Fruit fly (Drosophila melanogaster) whole organism, embryonic: ENCODE data around the gene CheA29a.
A peak's percentile ranks its signal among the peaks of the same experiment; 100 is the strongest.

Source experiments
- Ada2b ChIP-seq: fragments of 200-800 bp; sonication (Bioruptor generic); IDR thresholded peaks from 2 replicates; pipeline ENCODE4 v1.3.6; 2022; ENCODE audit warnings: missing biosample characterization, missing genetic modification characterization
- Atf3 ChIP-seq: fragments of 200-800 bp; sonication (Bioruptor generic); optimal IDR thresholded peaks from 3 replicates; lab custom pipeline; 2016; ENCODE audit warnings: missing biosample characterization, missing genetic modification characterization
- CG11695 ChIP-seq: fragments of 200-800 bp; sonication (Bioruptor generic); IDR thresholded peaks from 3 replicates; pipeline ENCODE4 v1.3.6; 2022; ENCODE audit warnings: missing biosample characterization, missing genetic modification characterization
- CG12071 ChIP-seq: fragments of 200-800 bp; sonication (Bioruptor generic); optimal IDR thresholded peaks from 3 replicates; lab custom pipeline; 2018; ENCODE audit warnings: missing biosample characterization, mild to moderate bottlenecking, missing genetic modification characterization
- CG12104 ChIP-seq: fragments of 200-800 bp; sonication (Bioruptor generic); optimal IDR thresholded peaks from 3 replicates; lab custom pipeline; 2016; ENCODE audit warnings: missing biosample characterization, missing genetic modification characterization
- CG15514 ChIP-seq: fragments of 200-800 bp; sonication (Bioruptor generic); optimal IDR thresholded peaks from 3 replicates; lab custom pipeline; 2017; ENCODE audit warnings: missing biosample characterization, missing genetic modification characterization, mild to moderate bottlenecking, moderate library complexity, missing genetic modification reagents
- CG1602 ChIP-seq: fragments of 200-800 bp; sonication (Bioruptor generic); optimal IDR thresholded peaks from 3 replicates; lab custom pipeline; 2016; ENCODE audit warnings: missing biosample characterization, missing genetic modification characterization
- CG1603 ChIP-seq: fragments of 200-800 bp; sonication (Bioruptor generic); optimal IDR thresholded peaks from 2 replicates; lab custom pipeline; 2019; ENCODE audit warnings: missing biosample characterization, mild to moderate bottlenecking, missing genetic modification characterization, moderate library complexity
- CG16815 ChIP-seq: fragments of 200-800 bp; sonication (Bioruptor generic); optimal IDR thresholded peaks from 3 replicates; lab custom pipeline; 2017; ENCODE audit warnings: missing biosample characterization, mild to moderate bottlenecking, missing genetic modification characterization
- CG17359 ChIP-seq: fragments of 200-800 bp; sonication (Bioruptor generic); optimal IDR thresholded peaks from 3 replicates; lab custom pipeline; 2018; ENCODE audit warnings: missing biosample characterization, mild to moderate bottlenecking, missing genetic modification characterization, moderate library complexity
- CG17829 ChIP-seq: fragments of 200-800 bp; optimal IDR thresholded peaks from 2 replicates; lab custom pipeline; 2019; ENCODE audit warnings: missing biosample characterization, mild to moderate bottlenecking, missing genetic modification characterization, moderate library complexity
- CG17912 ChIP-seq: fragments of 200-800 bp; sonication (Bioruptor generic); optimal IDR thresholded peaks from 2 replicates; lab custom pipeline; 2018; ENCODE audit warnings: missing biosample characterization, mild to moderate bottlenecking, missing genetic modification characterization
- CG2120 ChIP-seq: fragments of 200-800 bp; sonication (Bioruptor generic); optimal IDR thresholded peaks from 3 replicates; lab custom pipeline; 2016; ENCODE audit warnings: missing biosample characterization, missing genetic modification characterization
- CG2889 ChIP-seq: fragments of 200-800 bp; sonication (Bioruptor generic); IDR thresholded peaks from 3 replicates; pipeline ENCODE4 v1.3.6; 2022; ENCODE audit warnings: missing biosample characterization, missing genetic modification characterization
- CG30403 ChIP-seq: fragments of 200-800 bp; sonication (Bioruptor generic); optimal IDR thresholded peaks from 3 replicates; lab custom pipeline; 2016; ENCODE audit warnings: missing biosample characterization, missing genetic modification characterization
- CG30431 ChIP-seq: fragments of 200-800 bp; sonication (Bioruptor generic); optimal IDR thresholded peaks from 2 replicates; lab custom pipeline; 2017; ENCODE audit warnings: missing biosample characterization, missing genetic modification characterization
- CG4282 ChIP-seq: fragments of 200-800 bp; sonication (Bioruptor generic); optimal IDR thresholded peaks from 2 replicates; lab custom pipeline; 2016; ENCODE audit warnings: missing biosample characterization, missing genetic modification characterization
- CG4360 ChIP-seq: fragments of 200-800 bp; sonication (Bioruptor generic); IDR thresholded peaks from 2 replicates; pipeline ENCODE4 v1.3.6; 2022; ENCODE audit warnings: missing biosample characterization, missing genetic modification characterization
- CG4404 ChIP-seq: fragments of 200-800 bp; sonication (Bioruptor generic); IDR thresholded peaks from 2 replicates; pipeline ENCODE4 v1.3.6; 2022; ENCODE audit warnings: missing biosample characterization, missing genetic modification characterization
- CG4424 ChIP-seq: fragments of 200-800 bp; sonication (Bioruptor generic); optimal IDR thresholded peaks from 3 replicates; lab custom pipeline; 2016; ENCODE audit warnings: missing biosample characterization, missing genetic modification characterization
- CG4854 ChIP-seq: fragments of 200-800 bp; sonication (Bioruptor generic); optimal IDR thresholded peaks from 2 replicates; lab custom pipeline; 2016; ENCODE audit warnings: missing biosample characterization, missing genetic modification characterization, inconsistent platforms
- CG6654 ChIP-seq: fragments of 200-800 bp; sonication (Bioruptor generic); optimal IDR thresholded peaks from 2 replicates; lab custom pipeline; 2017; ENCODE audit warnings: missing biosample characterization, mild to moderate bottlenecking, missing genetic modification characterization
- CG6689 ChIP-seq: fragments of 200-800 bp; sonication (Bioruptor generic); IDR thresholded peaks from 2 replicates; pipeline ENCODE4 v1.3.6; 2022; ENCODE audit warnings: missing biosample characterization, missing genetic modification characterization
- CG8765 ChIP-seq: fragments of 200-800 bp; sonication (Bioruptor generic); IDR thresholded peaks from 2 replicates; pipeline ENCODE4 v1.3.6; 2022; ENCODE audit warnings: missing biosample characterization, missing genetic modification characterization
- CG9727 ChIP-seq: fragments of 200-800 bp; sonication (Bioruptor generic); optimal IDR thresholded peaks from 3 replicates; lab custom pipeline; 2017; ENCODE audit warnings: missing biosample characterization, mild to moderate bottlenecking, missing genetic modification characterization
- D19B ChIP-seq: fragments of 200-800 bp; sonication (Bioruptor generic); optimal IDR thresholded peaks from 2 replicates; lab custom pipeline; 2017; ENCODE audit warnings: missing biosample characterization, mild to moderate bottlenecking, missing genetic modification characterization
- Ets65A ChIP-seq: fragments of 200-800 bp; sonication (Bioruptor generic); peaks from one replicate; lab custom pipeline; 2016; ENCODE audit warnings: missing biosample characterization, missing genetic modification characterization
- H2.0 ChIP-seq: fragments of 200-800 bp; sonication (Bioruptor generic); IDR thresholded peaks from 2 replicates; pipeline ENCODE4 v1.3.6; 2022; ENCODE audit warnings: missing biosample characterization, missing genetic modification characterization
- NfI ChIP-seq: fragments of 200-800 bp; sonication (Bioruptor generic); optimal IDR thresholded peaks from 3 replicates; lab custom pipeline; 2018; ENCODE audit warnings: missing biosample characterization, mild to moderate bottlenecking, missing genetic modification characterization, moderate library complexity
- Ptx1 ChIP-seq: fragments of 200-800 bp; sonication (Bioruptor generic); IDR thresholded peaks from 2 replicates; pipeline ENCODE4 v1.3.6; 2022; ENCODE audit warnings: missing biosample characterization, missing genetic modification characterization
- aop ChIP-seq: fragments of 200-800 bp; sonication (Bioruptor generic); IDR thresholded peaks from 2 replicates; pipeline ENCODE4 v1.3.6; 2022; ENCODE audit warnings: missing biosample characterization, missing genetic modification characterization
- ap ChIP-seq: fragments of 200-800 bp; sonication (Bioruptor generic); IDR thresholded peaks from 2 replicates; pipeline ENCODE4 v1.3.6; 2022; ENCODE audit warnings: missing biosample characterization, missing genetic modification characterization
- cad ChIP-seq: fragments of >200 bp; optimal IDR thresholded peaks from 2 replicates; lab custom pipeline; 2017; ENCODE audit warnings: missing biosample characterization, missing genetic modification characterization
- chm ChIP-seq: fragments of 200-800 bp; sonication (Bioruptor generic); IDR thresholded peaks from 2 replicates; pipeline ENCODE4 v1.3.6; 2022; ENCODE audit warnings: missing biosample characterization, missing genetic modification characterization
- croc ChIP-seq: fragments of 200-800 bp; sonication (Bioruptor generic); conservative IDR thresholded peaks from 3 replicates; pipeline ENCODE4 v1.3.6; 2022; ENCODE audit warnings: missing biosample characterization, missing genetic modification characterization
- dmrt11E ChIP-seq: fragments of 200-800 bp; sonication (Bioruptor generic); optimal IDR thresholded peaks from 3 replicates; lab custom pipeline; 2018; ENCODE audit warnings: missing biosample characterization, mild to moderate bottlenecking, missing genetic modification characterization, moderate library complexity
- ems ChIP-seq: fragments of 200-800 bp; sonication (Bioruptor generic); optimal IDR thresholded peaks from 3 replicates; lab custom pipeline; 2016; ENCODE audit warnings: missing biosample characterization, missing genetic modification characterization
- eve ChIP-seq, 2 experiments: fragments of >200 bp; optimal IDR thresholded peaks; 2 replicates each; lab custom pipeline; 2017; ENCODE audit warnings: missing biosample characterization in 2 of 2, missing genetic modification characterization in 2 of 2
- gem ChIP-seq: fragments of 200-800 bp; sonication (Bioruptor generic); optimal IDR thresholded peaks from 2 replicates; lab custom pipeline; 2019; ENCODE audit warnings: missing biosample characterization, mild to moderate bottlenecking, missing genetic modification characterization, moderate library complexity
- jigr1 ChIP-seq: fragments of 200-800 bp; sonication (Bioruptor generic); IDR thresholded peaks from 3 replicates; pipeline ENCODE4 v1.3.6; 2022; ENCODE audit warnings: missing biosample characterization, missing genetic modification characterization
- ken ChIP-seq: fragments of 200-800 bp; sonication (Bioruptor generic); IDR thresholded peaks from 3 replicates; pipeline ENCODE4 v1.3.6; 2022; ENCODE audit warnings: missing biosample characterization, missing genetic modification characterization
- pan ChIP-seq, 4 experiments: fragments of >200 bp in 3 of 4; fragments of 200-800 bp in 1 of 4; sonication (Bioruptor generic) in 1 of 4; optimal IDR thresholded peaks in 3 of 4; IDR thresholded peaks in 1 of 4; 2 replicates each; pipeline versions ENCODE4 v1.3.6 to Lab custom; 2017 to 2022; ENCODE audit warnings: missing biosample characterization in 2 of 4, missing genetic modification characterization in 2 of 4, mixed read lengths in 1 of 4
- pb ChIP-seq: fragments of 200-800 bp; sonication (Bioruptor generic); optimal IDR thresholded peaks from 3 replicates; lab custom pipeline; 2016; ENCODE audit warnings: missing biosample characterization, missing genetic modification characterization
- phol ChIP-seq: fragments of 200-800 bp; sonication (Bioruptor generic); optimal IDR thresholded peaks from 3 replicates; lab custom pipeline; 2018; ENCODE audit warnings: missing biosample characterization, mild to moderate bottlenecking, missing genetic modification characterization, moderate library complexity
- pros ChIP-seq: fragments of 200-800 bp; sonication (Bioruptor generic); optimal IDR thresholded peaks from 3 replicates; lab custom pipeline; 2019; ENCODE audit warnings: missing biosample characterization, mild to moderate bottlenecking, missing genetic modification characterization, moderate library complexity
- run ChIP-seq: fragments of 200-800 bp; sonication (Bioruptor generic); optimal IDR thresholded peaks from 3 replicates; lab custom pipeline; 2018; ENCODE audit warnings: missing biosample characterization, mild to moderate bottlenecking, missing genetic modification characterization
- seq ChIP-seq: fragments of 200-800 bp; sonication (Bioruptor generic); IDR thresholded peaks from 2 replicates; pipeline ENCODE4 v1.3.6; 2022; ENCODE audit warnings: missing biosample characterization, missing genetic modification characterization
- slp2 ChIP-seq: fragments of 200-800 bp; sonication (Bioruptor generic); optimal IDR thresholded peaks from 2 replicates; lab custom pipeline; 2016; ENCODE audit warnings: missing biosample characterization, missing genetic modification characterization
- sr ChIP-seq: fragments of 200-800 bp; sonication (Bioruptor generic); IDR thresholded peaks from 3 replicates; pipeline ENCODE4 v1.3.6; 2022; ENCODE audit warnings: missing biosample characterization, missing genetic modification characterization
- ssp ChIP-seq: fragments of 200-800 bp; sonication (Bioruptor generic); IDR thresholded peaks from 2 replicates; pipeline ENCODE4 v1.3.6; 2022; ENCODE audit warnings: missing biosample characterization, missing genetic modification characterization
- ttk ChIP-seq: fragments of 200-800 bp; sonication (Bioruptor generic); IDR thresholded peaks from 2 replicates; pipeline ENCODE4 v2.1.2; 2022; ENCODE audit warnings: missing biosample characterization, missing genetic modification characterization

Gene CheA29a

DNA sequence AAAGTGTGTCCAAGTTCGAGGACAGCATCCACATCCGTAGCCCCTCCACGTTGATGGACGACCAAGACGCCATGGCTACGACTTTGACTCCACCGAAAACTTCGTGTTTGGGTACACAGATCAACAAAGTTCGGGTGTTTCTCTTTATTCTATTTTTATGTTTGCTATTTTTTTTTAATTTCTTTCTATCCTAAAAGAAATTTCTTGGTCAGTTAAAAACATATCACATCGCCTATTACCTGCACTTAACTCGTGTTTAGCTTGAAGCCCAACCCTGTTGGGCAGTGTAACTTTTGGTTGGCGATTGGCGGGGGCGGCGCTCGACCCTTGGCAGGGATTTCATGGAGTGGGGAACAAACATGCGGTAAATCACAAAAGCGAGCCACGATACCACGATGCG is 3.7 kb upstream of the CheA29a start (continued):
- TF ChIP-seq CG15514 (peak; percentile 40), CG1603 (peak; percentile 11), CG1602 (GFP tag; lab: Kevin White, UChicago) (peak; percentile 5), pros (GFP tag; lab: Kevin White, UChicago) (no peak), slp2 (GFP tag; lab: Kevin White, UChicago) (no peak), pb (GFP tag; lab: Kevin White, UChicago) (no peak), pan (optimal IDR thresholded peaks at IDR 0.05; lab: Kevin White, UChicago) (no peak), pan (GFP tag; optimal IDR thresholded peaks at IDR 0.05 in 1 of 2, IDR thresholded peaks at IDR 0.05 in 1 of 2) (peak in 1 of 2 experiments; percentile 77), CG6689 (GFP tag; lab: Robert Waterston, UW) (peak; percentile 69), CG4424 (GFP tag; lab: Kevin White, UChicago) (peak; percentile 55), CG8765 (GFP tag; lab: Robert Waterston, UW) (peak; percentile 37; the same call in 1 of the 2 replicates), D19B (no peak), CG12071 (GFP tag; lab: Kevin White, UChicago) (peak; percentile 32), CG11695 (GFP tag; lab: Robert Waterston, UW) (peak; percentile 46; the same call in 1 of the 3 replicates), jigr1 (no peak), ken (GFP tag; lab: Robert Waterston, UW) (peak; percentile 78; the same call in 2 of the 3 replicates), Ada2b (GFP tag; lab: Robert Waterston, UW) (no peak), chm (peak; percentile 54; the same call in 1 of the 2 replicates), CG6654 (GFP tag; lab: Kevin White, UChicago) (peak; percentile 26), H2.0 (peak; percentile 51; the same call in 1 of the 2 replicates), gem (tag; lab: Kevin White, UChicago) (peak; percentile 66), Ptx1 (GFP tag; lab: Robert Waterston, UW) (peak; percentile 73; the same call in 1 of the 2 replicates), croc (GFP tag; lab: Robert Waterston, UW) (peak; percentile 47; the same call in 2 of the 3 replicates), CG4360 (GFP tag; lab: Robert Waterston, UW) (no peak; the same call in 1 of the 2 replicates), phol (tag; lab: Kevin White, UChicago) (peak; percentile 67), CG4282 (no peak), CG9727 (GFP tag; lab: Kevin White, UChicago) (peak; percentile 66), CG16815 (peak; percentile 42), CG2889 (GFP tag; lab: Robert Waterston, UW) (peak; percentile 49; the same call in 1 of the 3 replicates), eve (GFP tag; optimal IDR thresholded peaks at IDR 0.05; lab: Kevin White, UChicago) (no peak), ttk (peak; percentile 46; the same call in 1 of the 2 replicates), CG12104 (GFP tag; lab: Kevin White, UChicago) (peak; percentile 8), CG30403 (GFP tag; lab: Kevin White, UChicago) (peak; percentile 37), ssp (GFP tag; lab: Robert Waterston, UW) (peak; percentile 45; the same call in 1 of the 2 replicates), ap (peak; percentile 45; the same call in 1 of the 2 replicates), Atf3 (GFP tag; lab: Kevin White, UChicago) (peak; percentile 25), ems (peak; percentile 4), CG30431 (peak; percentile 37), CG4404 (no peak), dmrt11E (tag; lab: Kevin White, UChicago) (peak; percentile 68), Ets65A (GFP tag; lab: Kevin White, UChicago) (peak; percentile 85), seq (GFP tag; lab: Robert Waterston, UW) (0 out of 2 replicates have a peak, but pooled peaks have one; percentile 59), CG17359 (tag; lab: Kevin White, UChicago) (peak; percentile 66), CG4854 (GFP tag; lab: Kevin White, UChicago) (no peak), CG2120 (peak; percentile 19), aop (GFP tag; lab: Robert Waterston, UW) (no peak), CG17829 (tag; lab: Kevin White, UChicago) (peak; percentile 51), run (peak; percentile 15), sr (no peak), cad (GFP tag; lab: Kevin White, UChicago) (no peak), NfI (GFP tag; lab: Kevin White, UChicago) (no peak), CG17912 (no peak)
